Worm (Caenorhabditis elegans) whole organism, L3 larva: ENCODE measurements around the gene F11A5.18.

ENCODE experiments used
- R02D3.7 ChIP-seq: fragments of 150-350 bp; optimal IDR thresholded peaks from 2 replicates; lab custom pipeline; 2014; ENCODE audit warnings: missing biosample characterization, missing genetic modification characterization
- ZK546.5 ChIP-seq: sonication (generic microtip); optimal IDR thresholded peaks from 2 replicates; lab custom pipeline; 2017; ENCODE audit warnings: missing biosample characterization, missing genetic modification characterization
- aly-2 ChIP-seq: fragments of 150-350 bp; optimal IDR thresholded peaks from 2 replicates; lab custom pipeline; 2014; ENCODE audit warnings: missing biosample characterization, missing genetic modification characterization
- ama-1 ChIP-seq: fragments of 150-350 bp; optimal IDR thresholded peaks from 2 replicates; lab custom pipeline; 2018
- ceh-16 ChIP-seq: sonication (generic microtip); optimal IDR thresholded peaks from 2 replicates; lab custom pipeline; 2017; ENCODE audit warnings: missing biosample characterization, missing genetic modification characterization
- ceh-28 ChIP-seq: fragments of 150-350 bp; optimal IDR thresholded peaks from 2 replicates; lab custom pipeline; 2014; ENCODE audit warnings: missing biosample characterization, missing genetic modification reagents, missing genetic modification characterization
- ceh-9 ChIP-seq: sonication (generic microtip); optimal IDR thresholded peaks from 2 replicates; lab custom pipeline; 2018; ENCODE audit warnings: missing biosample characterization, missing genetic modification characterization
- daf-12 ChIP-seq: fragments of 150-350 bp; optimal IDR thresholded peaks from 2 replicates; lab custom pipeline; 2014; ENCODE audit warnings: missing biosample characterization, missing genetic modification reagents, missing genetic modification characterization
- egl-27 ChIP-seq: sonication (generic microtip); optimal IDR thresholded peaks from 4 replicates; lab custom pipeline; 2017; ENCODE audit warnings: missing biosample characterization, missing genetic modification reagents, missing genetic modification characterization
- egl-5 ChIP-seq: fragments of 150-350 bp; optimal IDR thresholded peaks from 2 replicates; lab custom pipeline; 2017; ENCODE audit warnings: missing biosample characterization, missing genetic modification reagents, missing genetic modification characterization, inconsistent platforms
- elt-1 ChIP-seq: fragments of 150-350 bp; optimal IDR thresholded peaks from 2 replicates; lab custom pipeline; 2014; ENCODE audit warnings: missing biosample characterization, missing genetic modification characterization
- elt-2 ChIP-seq: sonication (generic microtip); optimal IDR thresholded peaks from 2 replicates; lab custom pipeline; 2016; ENCODE audit warnings: missing genetic modification reagents, mild to moderate bottlenecking, missing genetic modification characterization, missing compliant biosample characterization
- elt-3 ChIP-seq, 3 experiments: fragments of 150-350 bp in 1 of 3; sonication (generic microtip) in 2 of 3; optimal IDR thresholded peaks; 2 replicates in 2 of 3; 4 replicates in 1 of 3; lab custom pipeline; 2014 to 2017; ENCODE audit warnings: missing biosample characterization in 3 of 3, missing genetic modification characterization in 3 of 3
- fkh-10 ChIP-seq: sonication (generic microtip); optimal IDR thresholded peaks from 2 replicates; lab custom pipeline; 2017; ENCODE audit warnings: missing biosample characterization, missing genetic modification reagents, missing genetic modification characterization
- fkh-2 ChIP-seq: fragments of 150-350 bp; optimal IDR thresholded peaks from 2 replicates; lab custom pipeline; 2014; ENCODE audit warnings: missing biosample characterization, missing genetic modification reagents, missing genetic modification characterization
- hmg-11 ChIP-seq: sonication (generic microtip); optimal IDR thresholded peaks from 2 replicates; lab custom pipeline; 2016; ENCODE audit warnings: missing genetic modification characterization, missing compliant biosample characterization
- jun-1 ChIP-seq: fragments of 150-350 bp; optimal IDR thresholded peaks from 2 replicates; lab custom pipeline; 2014; ENCODE audit warnings: missing biosample characterization, missing genetic modification reagents, missing genetic modification characterization
- lin-15B ChIP-seq: fragments of 150-350 bp; optimal IDR thresholded peaks from 2 replicates; lab custom pipeline; 2014; ENCODE audit warnings: missing biosample characterization, missing genetic modification characterization
- lin-39 ChIP-seq: fragments of 150-350 bp; optimal IDR thresholded peaks from 2 replicates; lab custom pipeline; 2018; ENCODE audit warnings: missing biosample characterization, missing genetic modification reagents, missing genetic modification characterization
- mdl-1 ChIP-seq: fragments of 150-350 bp; optimal IDR thresholded peaks from 2 replicates; lab custom pipeline; 2014; ENCODE audit warnings: missing biosample characterization, missing genetic modification characterization
- mml-1 ChIP-seq: fragments of 150-350 bp; sonication (generic microtip); optimal IDR thresholded peaks from 3 replicates; lab custom pipeline; 2014; ENCODE audit warnings: missing biosample characterization, missing genetic modification characterization
- nfya-1 ChIP-seq: sonication (generic microtip); optimal IDR thresholded peaks from 2 replicates; lab custom pipeline; 2017; ENCODE audit warnings: missing genetic modification characterization, mild to moderate bottlenecking, missing compliant biosample characterization, antibody characterized with exemption, moderate library complexity; ENCODE audit not compliant: insufficient read depth
- nhr-11 ChIP-seq: fragments of 150-350 bp; optimal IDR thresholded peaks from 2 replicates; lab custom pipeline; 2014; ENCODE audit warnings: missing biosample characterization, missing genetic modification characterization
- nhr-12 ChIP-seq: fragments of 150-350 bp; optimal IDR thresholded peaks from 2 replicates; lab custom pipeline; 2014; ENCODE audit warnings: missing biosample characterization, missing genetic modification characterization
- nhr-28 ChIP-seq: fragments of 150-350 bp; optimal IDR thresholded peaks from 2 replicates; lab custom pipeline; 2014; ENCODE audit warnings: missing biosample characterization, missing genetic modification characterization
- nhr-76 ChIP-seq: fragments of 150-350 bp; sonication (generic microtip); optimal IDR thresholded peaks from 5 replicates; lab custom pipeline; 2014; ENCODE audit warnings: missing biosample characterization, missing genetic modification characterization
- pha-4 ChIP-seq: fragments of 150-350 bp; optimal IDR thresholded peaks from 2 replicates; lab custom pipeline; 2014; ENCODE audit warnings: missing biosample characterization, missing genetic modification reagents, missing genetic modification characterization
- pqm-1 ChIP-seq: fragments of 150-350 bp; optimal IDR thresholded peaks from 2 replicates; lab custom pipeline; 2017; ENCODE audit warnings: missing biosample characterization, missing genetic modification characterization, inconsistent platforms
- snpc-4 ChIP-seq: fragments of 150-350 bp; optimal IDR thresholded peaks from 2 replicates; lab custom pipeline; 2014; ENCODE audit warnings: missing biosample characterization, missing genetic modification characterization
- tbx-2 ChIP-seq: sonication (generic microtip); optimal IDR thresholded peaks from 2 replicates; lab custom pipeline; 2016; ENCODE audit warnings: mild to moderate bottlenecking, missing genetic modification characterization, missing compliant biosample characterization
- unc-39 ChIP-seq: sonication (generic microtip); optimal IDR thresholded peaks from 4 replicates; lab custom pipeline; 2017; ENCODE audit warnings: missing biosample characterization, missing genetic modification characterization
- unc-62 ChIP-seq: fragments of 150-350 bp; sonication (generic microtip); optimal IDR thresholded peaks from 4 replicates; lab custom pipeline; 2014; ENCODE audit warnings: missing biosample characterization, missing genetic modification reagents, missing genetic modification characterization
- zag-1 ChIP-seq: fragments of 150-350 bp; optimal IDR thresholded peaks from 2 replicates; lab custom pipeline; 2014; ENCODE audit warnings: missing biosample characterization, missing genetic modification characterization
- ztf-11 ChIP-seq: fragments of 150-350 bp; optimal IDR thresholded peaks from 2 replicates; lab custom pipeline; 2014; ENCODE audit warnings: missing biosample characterization, missing genetic modification characterization
- ztf-4 ChIP-seq: fragments of 150-350 bp; optimal IDR thresholded peaks from 2 replicates; lab custom pipeline; 2014; ENCODE audit warnings: missing biosample characterization, missing genetic modification characterization

Gene F11A5.18

DNA sequence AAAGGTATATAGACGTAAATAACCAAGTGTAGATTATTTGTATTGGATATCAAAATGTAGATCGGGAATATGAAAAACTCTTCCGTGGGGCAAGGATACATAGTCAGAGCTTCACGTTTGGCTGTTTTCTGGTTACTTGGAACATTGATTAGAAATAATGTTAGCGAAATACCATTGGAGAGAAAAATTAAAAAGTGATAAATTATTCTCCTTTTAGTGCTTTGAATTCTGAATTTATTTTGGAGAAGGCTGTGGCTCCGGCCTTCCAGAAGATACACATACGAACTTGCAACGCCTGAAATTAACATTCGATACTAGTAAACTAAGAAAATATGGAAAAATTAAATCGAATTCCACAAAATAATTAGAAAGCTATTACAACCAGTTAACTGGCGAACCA, 32.9 kb downstream of the F11A5.18 start, which contains the start of gene srh-98:
srh-98 (minus strand) TSS at position 101 of the 400 bp plus-strand sequence.
- TF ChIP-seq lin-15B (tag; lab: Kevin White, UChicago) (no peak), nhr-28 (tag; lab: Kevin White, UChicago) (no peak), aly-2 (tag; lab: Kevin White, UChicago) (no peak), zag-1 (tag; lab: Kevin White, UChicago) (no peak), elt-2 (no peak)

- no peak for TF ChIP-seq jun-1 (tag; lab: Kevin White, UChicago)
- no peak for TF ChIP-seq ZK546.5
- no peak for TF ChIP-seq pha-4 (tag; lab: Kevin White, UChicago)
- TF ChIP-seq hmg-11 (tag; lab: Kevin White, UChicago) = no peak
- no peak for TF ChIP-seq fkh-10 (GFP tag; lab: Kevin White, UChicago)
- no peak for TF ChIP-seq fkh-2 (tag; lab: Kevin White, UChicago)
- TF ChIP-seq elt-1 (tag; lab: Kevin White, UChicago) = no peak
- TF ChIP-seq nhr-12 = no peak
- TF ChIP-seq nhr-28 (tag; lab: Kevin White, UChicago) = no peak
- no peak for TF ChIP-seq snpc-4 (tag; lab: Kevin White, UChicago)
- TF ChIP-seq egl-5 (tag; lab: Kevin White, UChicago) = no peak
- TF ChIP-seq ceh-28 = no peak
- no peak for TF ChIP-seq nhr-11 (tag; lab: Kevin White, UChicago)
- no peak for TF ChIP-seq aly-2 (tag; lab: Kevin White, UChicago)
- no peak for TF ChIP-seq ztf-4 (tag; lab: Kevin White, UChicago)
- no peak for TF ChIP-seq mml-1
Measured at ce11 chrV:16237223-16237622, 34.5 kb downstream of the F11A5.18 start, which contains the start of gene F21H7.5. Gene F21H7.5 (plus strand): TSS chrV:16237523.

ce11 chrV:16244078-16244477, 41.4 kb downstream of the F11A5.18 start, which contains the start of gene srh-104:
Gene srh-104 (minus strand): TSS chrV:16244178.
- TF ChIP-seq hmg-11 (tag; lab: Kevin White, UChicago) (no peak), lin-39 (tag; lab: Kevin White, UChicago) (no peak), unc-39 (tag; lab: Kevin White, UChicago) (no peak), egl-27 (tag; lab: Kevin White, UChicago) (no peak), pha-4 (tag; lab: Kevin White, UChicago) (no peak), ceh-9 (tag; lab: Kevin White, UChicago) (no peak), fkh-10 (GFP tag; lab: Kevin White, UChicago) (no peak), nfya-1 (tag; lab: Kevin White, UChicago) (no peak), elt-1 (tag; lab: Kevin White, UChicago) (no peak), pqm-1 (tag; lab: Kevin White, UChicago) (no peak), tbx-2 (tag; lab: Kevin White, UChicago) (no peak), ama-1 (lab: Kevin White, UChicago) (no peak), ZK546.5 (no peak), unc-62 (GFP tag; lab: Kevin White, UChicago) (no peak), nhr-28 (tag; lab: Kevin White, UChicago) (no peak), R02D3.7 (tag; lab: Kevin White, UChicago) (no peak), snpc-4 (tag; lab: Kevin White, UChicago) (no peak), mdl-1 (tag; lab: Kevin White, UChicago) (no peak), daf-12 (no peak)

- no peak for TF ChIP-seq ztf-11 (tag; lab: Kevin White, UChicago)
- no peak for TF ChIP-seq R02D3.7 (tag; lab: Kevin White, UChicago)
- TF ChIP-seq ceh-16 (tag; lab: Kevin White, UChicago) = no peak
- TF ChIP-seq lin-15B (tag; lab: Kevin White, UChicago) = no peak
- no peak for TF ChIP-seq nhr-11 (tag; lab: Kevin White, UChicago)
- no peak for TF ChIP-seq zag-1 (tag; lab: Kevin White, UChicago)
- TF ChIP-seq fkh-2 (tag; lab: Kevin White, UChicago) = no peak
- no peak for TF ChIP-seq snpc-4 (tag; lab: Kevin White, UChicago)
- TF ChIP-seq unc-39 (tag; lab: Kevin White, UChicago) = no peak
- TF ChIP-seq nhr-76 (tag; lab: Kevin White, UChicago) = no peak
- TF ChIP-seq mml-1 = no peak
- TF ChIP-seq pha-4 (tag; lab: Kevin White, UChicago) = no peak
- no peak for TF ChIP-seq ZK546.5
- no peak for TF ChIP-seq elt-3 (tag; optimal IDR thresholded peaks at IDR 0.05; lab: Kevin White, UChicago)
- no peak for TF ChIP-seq aly-2 (tag; lab: Kevin White, UChicago)
- TF ChIP-seq nhr-12 = no peak
- TF ChIP-seq ceh-9 (tag; lab: Kevin White, UChicago) = no peak
Measured at ce11 chrV:16246579-16246978, 43.9 kb downstream of the F11A5.18 start, which contains the start of gene srh-95. Gene srh-95 (plus strand): TSS chrV:16246879.
